Worm (Caenorhabditis elegans) whole organism, L1 larva: ENCODE measurements around the gene pro-1.

Experiments
- C04F5.9 ChIP-seq: sonication (generic microtip); optimal IDR thresholded peaks from 2 replicates; lab custom pipeline; 2016; ENCODE audit warnings: missing genetic modification characterization, missing compliant biosample characterization
- C16A3.4 ChIP-seq: fragments of 150-350 bp; optimal IDR thresholded peaks from 2 replicates; lab custom pipeline; 2014; ENCODE audit warnings: missing biosample characterization, missing genetic modification characterization
- Y116A8C.19 ChIP-seq: sonication (generic microtip); optimal IDR thresholded peaks from 2 replicates; lab custom pipeline; 2016; ENCODE audit warnings: missing compliant biosample characterization, missing genetic modification characterization, borderline replicate concordance
- alr-1 ChIP-seq: fragments of 200-800 bp; sonication (Bioruptor generic); optimal IDR thresholded peaks from 2 replicates; lab custom pipeline; 2018; ENCODE audit warnings: borderline replicate concordance, mild to moderate bottlenecking, missing genetic modification characterization, missing compliant biosample characterization
- aly-2 ChIP-seq: fragments of 150-350 bp; optimal IDR thresholded peaks from 2 replicates; lab custom pipeline; 2014; ENCODE audit warnings: missing biosample characterization, missing genetic modification characterization
- ama-1 ChIP-seq: fragments of 150-350 bp; optimal IDR thresholded peaks from 2 replicates; lab custom pipeline; 2014
- ceh-8 ChIP-seq: fragments of 200-800 bp; sonication (Bioruptor generic); optimal IDR thresholded peaks from 2 replicates; lab custom pipeline; 2018; ENCODE audit warnings: mild to moderate bottlenecking, missing genetic modification characterization, moderate library complexity, missing compliant biosample characterization
- ceh-82 ChIP-seq, 3 experiments: fragments of 150-350 bp in 1 of 3; sonication (generic microtip) in 2 of 3; optimal IDR thresholded peaks; 2 replicates each; lab custom pipeline; 2014 to 2017; ENCODE audit warnings: missing biosample characterization in 3 of 3, missing genetic modification characterization in 3 of 3
- dpl-1 ChIP-seq, 3 experiments: fragments of 150-350 bp in 2 of 3; sonication (generic microtip) in 1 of 3; optimal IDR thresholded peaks; 2 replicates each; lab custom pipeline; 2014 to 2017; ENCODE audit warnings: missing biosample characterization in 3 of 3, missing genetic modification characterization in 3 of 3, missing genetic modification reagents in 3 of 3
- dsc-1 ChIP-seq: sonication (generic microtip); optimal IDR thresholded peaks from 2 replicates; lab custom pipeline; 2016; ENCODE audit warnings: mild to moderate bottlenecking, missing genetic modification characterization, missing compliant biosample characterization
- efl-1 ChIP-seq, 4 experiments: fragments of 150-350 bp; optimal IDR thresholded peaks in 3 of 4; peaks in 1 of 4; 1 replicate in 1 of 4; 2 replicates in 3 of 4; lab custom pipeline; 2014; ENCODE audit warnings: missing biosample characterization in 2 of 4, missing genetic modification characterization in 2 of 4, missing genetic modification reagents in 2 of 4
- egl-13 ChIP-seq: sonication (generic microtip); optimal IDR thresholded peaks from 2 replicates; lab custom pipeline; 2016; ENCODE audit warnings: missing genotype, missing genetic modification reagents, missing genetic modification characterization, missing compliant biosample characterization
- elt-2 ChIP-seq: sonication (generic microtip); optimal IDR thresholded peaks from 2 replicates; lab custom pipeline; 2016; ENCODE audit warnings: missing genetic modification characterization, mild to moderate bottlenecking, inconsistent platforms, missing compliant biosample characterization, missing genetic modification reagents
- elt-3 ChIP-seq, 6 experiments: fragments of 150-350 bp in 1 of 6; sonication (generic microtip); optimal IDR thresholded peaks; 2 replicates each; lab custom pipeline; 2017 to 2018; ENCODE audit warnings: missing biosample characterization in 6 of 6, missing genetic modification characterization in 6 of 6, inconsistent platforms in 1 of 6
- fkh-10 ChIP-seq: sonication (generic microtip); optimal IDR thresholded peaks from 2 replicates; lab custom pipeline; 2017; ENCODE audit warnings: missing biosample characterization, missing genetic modification reagents, missing genetic modification characterization
- grh-1 ChIP-seq: fragments of 200-800 bp; sonication (Bioruptor generic); IDR thresholded peaks from 2 replicates; pipeline ENCODE4 v1.3.6; 2022; ENCODE audit warnings: missing genetic modification reagents, missing genetic modification characterization, missing compliant biosample characterization
- hlh-17 ChIP-seq: fragments of 200-800 bp; sonication (Bioruptor generic); optimal IDR thresholded peaks from 2 replicates; lab custom pipeline; 2018; ENCODE audit warnings: missing genetic modification characterization, mild to moderate bottlenecking, missing compliant biosample characterization, moderate library complexity, borderline replicate concordance
- hlh-4 ChIP-seq: sonication (generic microtip); optimal IDR thresholded peaks from 2 replicates; lab custom pipeline; 2016; ENCODE audit warnings: mild to moderate bottlenecking, missing genetic modification characterization, missing compliant biosample characterization
- irx-1 ChIP-seq: sonication (generic microtip); optimal IDR thresholded peaks from 2 replicates; lab custom pipeline; 2016; ENCODE audit warnings: missing genetic modification characterization, missing compliant biosample characterization
- isw-1 ChIP-seq: fragments of 200-800 bp; sonication (Bioruptor generic); IDR thresholded peaks from 2 replicates; pipeline ENCODE4 v1.3.6; 2022; ENCODE audit warnings: missing genetic modification characterization, missing compliant biosample characterization
- jun-1 ChIP-seq: fragments of 150-350 bp; optimal IDR thresholded peaks from 2 replicates; lab custom pipeline; 2014; ENCODE audit warnings: missing biosample characterization, missing genetic modification reagents, missing genetic modification characterization
- lin-13 ChIP-seq: fragments of 150-350 bp; optimal IDR thresholded peaks from 2 replicates; lab custom pipeline; 2014; ENCODE audit warnings: missing biosample characterization, missing genetic modification reagents, missing genetic modification characterization
- lin-14 ChIP-seq: fragments of 200-800 bp; sonication (Bioruptor generic); optimal IDR thresholded peaks from 2 replicates; lab custom pipeline; 2018; ENCODE audit warnings: mild to moderate bottlenecking, missing genetic modification characterization, moderate library complexity, missing compliant biosample characterization
- lin-15B ChIP-seq: fragments of 150-350 bp; sonication (generic microtip); optimal IDR thresholded peaks from 3 replicates; lab custom pipeline; 2014; ENCODE audit warnings: missing biosample characterization, missing genetic modification characterization
- lin-39 ChIP-seq: fragments of 150-350 bp; optimal IDR thresholded peaks from 2 replicates; lab custom pipeline; 2014; ENCODE audit warnings: missing biosample characterization, missing genetic modification reagents, missing genetic modification characterization
- mab-9 ChIP-seq: fragments of 200-800 bp; sonication (Bioruptor generic); IDR thresholded peaks from 2 replicates; pipeline ENCODE4 v1.3.6; 2022; ENCODE audit warnings: missing genetic modification reagents, missing genetic modification characterization, missing compliant biosample characterization
- mdl-1 ChIP-seq, 2 experiments: fragments of 150-350 bp; optimal IDR thresholded peaks; 2 replicates each; lab custom pipeline; 2014 to 2017; ENCODE audit warnings: missing biosample characterization in 2 of 2, missing genetic modification characterization in 2 of 2, inconsistent platforms in 1 of 2
- mef-2 ChIP-seq: fragments of 150-350 bp; optimal IDR thresholded peaks from 2 replicates; lab custom pipeline; 2014; ENCODE audit warnings: missing biosample characterization, missing genetic modification characterization
- mep-1 ChIP-seq: fragments of 150-350 bp; optimal IDR thresholded peaks from 2 replicates; lab custom pipeline; 2014; ENCODE audit warnings: missing biosample characterization, missing genetic modification characterization
- nhr-11 ChIP-seq: fragments of 150-350 bp; optimal IDR thresholded peaks from 2 replicates; lab custom pipeline; 2014; ENCODE audit warnings: missing biosample characterization, missing genetic modification characterization
- nhr-237 ChIP-seq: fragments of 150-350 bp; optimal IDR thresholded peaks from 2 replicates; lab custom pipeline; 2014; ENCODE audit warnings: missing biosample characterization, missing genetic modification characterization
- nhr-28 ChIP-seq: fragments of 150-350 bp; optimal IDR thresholded peaks from 2 replicates; lab custom pipeline; 2014; ENCODE audit warnings: missing biosample characterization, missing genetic modification characterization
- nhr-76 ChIP-seq: sonication (generic microtip); optimal IDR thresholded peaks from 2 replicates; lab custom pipeline; 2017; ENCODE audit warnings: missing biosample characterization, missing genetic modification characterization
- nhr-85 ChIP-seq: sonication (generic microtip); peaks from one replicate; lab custom pipeline; 2016; ENCODE audit warnings: missing genetic modification characterization, inconsistent platforms, missing compliant biosample characterization
- nhr-90 ChIP-seq: sonication (generic microtip); optimal IDR thresholded peaks from 2 replicates; lab custom pipeline; 2016; ENCODE audit warnings: mild to moderate bottlenecking, missing genetic modification characterization, missing compliant biosample characterization; ENCODE audit not compliant: poor library complexity
- pax-3 ChIP-seq: fragments of 200-800 bp; sonication (Bioruptor generic); optimal IDR thresholded peaks from 2 replicates; lab custom pipeline; 2018; ENCODE audit warnings: mild to moderate bottlenecking, missing genetic modification characterization, moderate library complexity, missing compliant biosample characterization
- pqm-1 ChIP-seq: sonication (generic microtip); optimal IDR thresholded peaks from 3 replicates; lab custom pipeline; 2017; ENCODE audit warnings: missing biosample characterization, missing genetic modification characterization
- skn-1 ChIP-seq: fragments of 150-350 bp; optimal IDR thresholded peaks from 2 replicates; lab custom pipeline; 2014; ENCODE audit warnings: missing biosample characterization, missing genetic modification characterization
- snpc-4 ChIP-seq: fragments of 150-350 bp; optimal IDR thresholded peaks from 2 replicates; lab custom pipeline; 2014; ENCODE audit warnings: missing biosample characterization, missing genetic modification characterization
- sox-4 ChIP-seq: sonication (generic microtip); optimal IDR thresholded peaks from 2 replicates; lab custom pipeline; 2016; ENCODE audit warnings: missing genetic modification characterization, missing compliant biosample characterization
- sup-37 ChIP-seq: fragments of 200-800 bp; sonication (Bioruptor generic); optimal IDR thresholded peaks from 2 replicates; lab custom pipeline; 2018; ENCODE audit warnings: mild to moderate bottlenecking, missing genetic modification characterization, missing compliant biosample characterization
- swsn-7 ChIP-seq: sonication (generic microtip); optimal IDR thresholded peaks from 2 replicates; lab custom pipeline; 2016; ENCODE audit warnings: missing genetic modification characterization, missing compliant biosample characterization
- tbx-2 ChIP-seq: sonication (generic microtip); optimal IDR thresholded peaks from 2 replicates; lab custom pipeline; 2016; ENCODE audit warnings: missing genetic modification characterization, missing compliant biosample characterization
- tlp-1 ChIP-seq: fragments of 150-350 bp; optimal IDR thresholded peaks from 2 replicates; lab custom pipeline; 2014; ENCODE audit warnings: missing biosample characterization, missing genetic modification characterization
- unc-30 ChIP-seq: sonication (generic microtip); optimal IDR thresholded peaks from 2 replicates; lab custom pipeline; 2017; ENCODE audit warnings: missing biosample characterization, missing genetic modification characterization
- unc-62 ChIP-seq: fragments of 150-350 bp; optimal IDR thresholded peaks from 2 replicates; lab custom pipeline; 2014; ENCODE audit warnings: missing biosample characterization, missing genetic modification reagents, missing genetic modification characterization
- unc-98 ChIP-seq: fragments of 200-800 bp; sonication (Bioruptor generic); IDR thresholded peaks from 2 replicates; pipeline ENCODE4 v1.3.6; 2022; ENCODE audit warnings: missing genetic modification characterization, missing compliant biosample characterization
- vab-15 ChIP-seq: sonication (generic microtip); optimal IDR thresholded peaks from 2 replicates; lab custom pipeline; 2017; ENCODE audit warnings: missing genotype, mild to moderate bottlenecking, missing genetic modification characterization, missing compliant biosample characterization
- xbp-1 ChIP-seq: sonication (generic microtip); optimal IDR thresholded peaks from 2 replicates; lab custom pipeline; 2016; ENCODE audit warnings: missing genetic modification characterization, missing compliant biosample characterization
- zag-1 ChIP-seq: fragments of 150-350 bp; optimal IDR thresholded peaks from 2 replicates; lab custom pipeline; 2014; ENCODE audit warnings: missing biosample characterization, missing genetic modification characterization
- zip-4 ChIP-seq: fragments of 200-800 bp; sonication (Bioruptor generic); optimal IDR thresholded peaks from 2 replicates; lab custom pipeline; 2018; ENCODE audit warnings: mild to moderate bottlenecking, missing genetic modification characterization, moderate library complexity, missing compliant biosample characterization
- ztf-4 ChIP-seq: fragments of 150-350 bp; optimal IDR thresholded peaks from 2 replicates; lab custom pipeline; 2014; ENCODE audit warnings: missing biosample characterization, missing genetic modification characterization

pro-1 gene

DNA sequence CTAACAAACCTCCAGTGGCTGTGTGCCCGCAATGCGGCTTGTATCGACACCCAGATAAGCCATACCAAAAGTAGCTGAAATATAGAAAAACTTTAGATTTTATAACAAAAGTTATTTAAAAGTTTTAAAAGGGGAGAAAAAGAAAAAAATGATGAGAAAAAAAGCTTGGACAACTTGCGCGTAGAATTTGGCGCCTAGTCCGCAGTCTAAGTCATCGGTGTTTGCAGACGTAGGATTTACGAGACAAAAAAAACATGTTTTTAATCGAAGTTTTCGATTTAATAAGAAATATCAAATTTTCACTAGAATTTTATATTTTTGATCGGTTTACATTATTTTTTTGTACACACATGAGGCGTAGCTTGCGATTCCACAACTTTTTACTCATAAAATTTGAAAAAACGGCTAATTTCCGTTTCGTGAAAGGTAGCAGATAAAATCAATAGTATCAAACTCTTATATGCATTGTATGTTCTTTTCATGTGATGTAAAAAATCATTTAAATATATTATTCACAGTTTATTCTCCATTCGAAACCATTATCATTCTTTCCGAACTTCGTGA lies at the start of gene pro-1:
pro-1 (minus strand) TSS at position 74 of the 564 bp plus-strand sequence.
- TF ChIP-seq dpl-1 (GFP tag; optimal IDR thresholded peaks at IDR 0.05; lab: Kevin White, UChicago) (peak; percentile 53 to 76 (median 67)), unc-62 (no peak), dsc-1 (tag; lab: Kevin White, UChicago) (peak; percentile 76), C16A3.4 (peak; percentile 75), lin-39 (tag; lab: Kevin White, UChicago) (peak; percentile 43), elt-3 (tag; optimal IDR thresholded peaks at IDR 0.05; lab: Kevin White, UChicago) (peak in 2 of 6 experiments; percentile 42 to 77), swsn-7 (peak; percentile 70), aly-2 (tag; lab: Kevin White, UChicago) (peak; percentile 89), nhr-85 (tag; lab: Kevin White, UChicago) (peak; percentile 84), elt-2 (tag; lab: Kevin White, UChicago) (peak; percentile 50), ceh-82 (tag; optimal IDR thresholded peaks at IDR 0.05; lab: Kevin White, UChicago) (peak in 2 of 3 experiments; percentile 27 to 67), ceh-8 (GFP tag; lab: Kevin White, UChicago) (no peak), fkh-10 (no peak), hlh-4 (tag; lab: Kevin White, UChicago) (no peak), Y116A8C.19 (no peak), pax-3 (tag; lab: Kevin White, UChicago) (peak; percentile 52), nhr-28 (tag; lab: Kevin White, UChicago) (no peak), sup-37 (GFP tag; lab: Kevin White, UChicago) (no peak), tlp-1 (no peak), nhr-90 (tag; lab: Kevin White, UChicago) (peak; percentile 88), grh-1 (GFP tag; lab: Robert Waterston, UW) (peak; percentile 74), efl-1 (optimal IDR thresholded peaks at IDR 0.05; lab: Kevin White, UChicago) (peak; percentile 64 to 76), efl-1 (GFP tag; optimal IDR thresholded peaks at IDR 0.05 in 1 of 2; lab: Kevin White, UChicago) (peak; percentile 70 to 98), egl-13 (tag; lab: Kevin White, UChicago) (peak; percentile 3), zip-4 (no peak), vab-15 (tag; lab: Kevin White, UChicago) (no peak), irx-1 (tag; lab: Kevin White, UChicago) (peak; percentile 80), alr-1 (no peak), jun-1 (tag; lab: Kevin White, UChicago) (peak; percentile 4), lin-13 (peak; percentile 77), C04F5.9 (tag; lab: Kevin White, UChicago) (peak; percentile 19), snpc-4 (tag; lab: Kevin White, UChicago) (peak; percentile 25), nhr-76 (tag; lab: Kevin White, UChicago) (no peak), isw-1 (GFP tag; lab: Robert Waterston, UW) (peak; percentile 45; the same call in 1 of the 2 replicates), hlh-17 (no peak), ztf-4 (tag; lab: Kevin White, UChicago) (peak; percentile 92), ama-1 (lab: Kevin White, UChicago) (peak; percentile 98), nhr-237 (tag; lab: Kevin White, UChicago) (no peak), lin-15B (tag; lab: Kevin White, UChicago) (no peak), mef-2 (tag; lab: Kevin White, UChicago) (no peak), mab-9 (GFP tag; lab: Robert Waterston, UW) (peak; percentile 37), tbx-2 (tag; lab: Kevin White, UChicago) (peak; percentile 78), mep-1 (tag; lab: Kevin White, UChicago) (peak; percentile 87), xbp-1 (peak; percentile 52), unc-30 (tag; lab: Kevin White, UChicago) (no peak), skn-1 (tag; lab: Kevin White, UChicago) (peak; percentile 64), unc-98 (GFP tag; lab: Robert Waterston, UW) (0 out of 2 replicates have a peak, but pooled peaks have one; percentile 4), mdl-1 (tag; optimal IDR thresholded peaks at IDR 0.05; lab: Kevin White, UChicago) (peak in 1 of 2 experiments; percentile 67), nhr-11 (tag; lab: Kevin White, UChicago) (peak; percentile 53), zag-1 (tag; lab: Kevin White, UChicago) (no peak), lin-14 (GFP tag; lab: Kevin White, UChicago) (peak; percentile 70), sox-4 (tag; lab: Kevin White, UChicago) (no peak), pqm-1 (tag; lab: Kevin White, UChicago) (no peak)
